Fruit fly (Drosophila melanogaster): ENCODE data around the gene Syt14.

Syt14 gene

dm6 chr3R:4348197-4348814 is 29.4 kb upstream of the Syt14 start:
- no peak for TF ChIP-seq salr (GFP tag; optimal IDR thresholded peaks at IDR 0.05)
- no peak for TF ChIP-seq CG3919 (GFP tag; optimal IDR thresholded peaks at IDR 0.05)
- no peak for TF ChIP-seq CG15336 (GFP tag; IDR thresholded peaks at IDR 0.05)

- no peak for TF ChIP-seq dsx (GFP tag; optimal IDR thresholded peaks at IDR 0.05; ENCODE audit: poor library complexity, severe bottlenecking)
- TF ChIP-seq pdm3 (GFP tag; optimal IDR thresholded peaks at IDR 0.05) = no peak
- TF ChIP-seq vri (GFP tag; optimal IDR thresholded peaks at IDR 0.05) = no peak
- TF ChIP-seq fd85E (GFP tag; optimal IDR thresholded peaks at IDR 0.05) = no peak
- TF ChIP-seq Sox15 (GFP tag; optimal IDR thresholded peaks at IDR 0.05) = no peak
- no peak for TF ChIP-seq CG11762 (GFP tag; optimal IDR thresholded peaks at IDR 0.05; ENCODE audit: insufficient read depth)
- TF ChIP-seq CG1621 (tag; optimal IDR thresholded peaks at IDR 0.05) = no peak
- no peak for TF ChIP-seq CG34406 (GFP tag; optimal IDR thresholded peaks at IDR 0.05)
Observed at dm6 chr3R:4346636-4347035, 27.8 kb upstream of the Syt14 start, which contains the start of gene hkb. hkb (minus strand) TSS chr3R:4346646.

dm6 chr3R:4341177-4341576 is 22.3 kb upstream of the Syt14 start:
- TF ChIP-seq CG32006 (GFP tag; optimal IDR thresholded peaks at IDR 0.05) (no peak), CG8632 (GFP tag; optimal IDR thresholded peaks at IDR 0.05) (no peak), esn (GFP tag; optimal IDR thresholded peaks at IDR 0.05) (no peak)

- TF ChIP-seq fd59A (GFP tag; optimal IDR thresholded peaks at IDR 0.05) (no peak), CG3919 (GFP tag; optimal IDR thresholded peaks at IDR 0.05) (no peak), CG11294 (GFP tag; IDR thresholded peaks at IDR 0.05) (no peak), esn (GFP tag; optimal IDR thresholded peaks at IDR 0.05) (no peak), CG34406 (GFP tag; optimal IDR thresholded peaks at IDR 0.05) (no peak), Sox102F (GFP tag; optimal IDR thresholded peaks at IDR 0.05) (no peak), cyc (GFP tag; optimal IDR thresholded peaks at IDR 0.05) (no peak), CG8319 (GFP tag; optimal IDR thresholded peaks at IDR 0.05) (no peak), dac (GFP tag; optimal IDR thresholded peaks at IDR 0.05) (no peak), CG10631 (GFP tag; optimal IDR thresholded peaks at IDR 0.05) (no peak)
Observed at dm6 chr3R:4340174-4340573, 21.3 kb upstream of the Syt14 start.

- TF ChIP-seq Sox14 (GFP tag; optimal IDR thresholded peaks at IDR 0.05) = peak; percentile 88
- peak; percentile 59 for TF ChIP-seq svp (GFP tag)
- TF ChIP-seq CG10669 (GFP tag; optimal IDR thresholded peaks at IDR 0.05) = no peak
- TF ChIP-seq fkh (GFP tag; optimal IDR thresholded peaks at IDR 0.05) = peak; percentile 28
Observed at dm6 chr3R:4337580-4337979, 18.7 kb upstream of the Syt14 start, which contains the start of the genes Skp2 and CG1103. Skp2 (minus strand) TSS chr3R:4337674. CG1103 (plus strand) TSS chr3R:4337755.

- TF ChIP-seq Hr38 (GFP tag; optimal IDR thresholded peaks at IDR 0.05) (no peak), lz (GFP tag; optimal IDR thresholded peaks at IDR 0.05) (no peak), cyc (GFP tag; optimal IDR thresholded peaks at IDR 0.05) (no peak), vri (GFP tag; optimal IDR thresholded peaks at IDR 0.05) (no peak), CG11762 (GFP tag; optimal IDR thresholded peaks at IDR 0.05; ENCODE audit: insufficient read depth) (no peak), Eip93F (GFP tag; optimal IDR thresholded peaks at IDR 0.05) (no peak), spab (GFP tag; optimal IDR thresholded peaks at IDR 0.05) (no peak), CG8632 (GFP tag; optimal IDR thresholded peaks at IDR 0.05) (no peak), salr (GFP tag; optimal IDR thresholded peaks at IDR 0.05) (no peak), CG10669 (GFP tag; optimal IDR thresholded peaks at IDR 0.05) (no peak), Hr39 (GFP tag; optimal IDR thresholded peaks at IDR 0.05) (no peak), Sox14 (GFP tag; optimal IDR thresholded peaks at IDR 0.05) (no peak), CG1621 (tag; optimal IDR thresholded peaks at IDR 0.05) (no peak), Sox15 (GFP tag; optimal IDR thresholded peaks at IDR 0.05) (no peak)
Observed at dm6 chr3R:4334798-4335197, 15.9 kb upstream of the Syt14 start, which contains the start of gene CG14645. CG14645 (plus strand) TSS chr3R:4335098.
